Fruit fly (Drosophila melanogaster) whole organism, embryonic: ENCODE data around the gene CG16964.

Experiments used
- CG10147 ChIP-seq: fragments of 200-800 bp; sonication (Bioruptor generic); optimal IDR thresholded peaks from 2 replicates; lab custom pipeline; 2019; ENCODE audit warnings: missing biosample characterization, mild to moderate bottlenecking, missing genetic modification characterization, moderate library complexity
- CG14860 ChIP-seq: fragments of 200-800 bp; sonication (Bioruptor generic); IDR thresholded peaks from 3 replicates; pipeline ENCODE4 v1.3.6; 2022; ENCODE audit warnings: missing biosample characterization, missing genetic modification characterization; ENCODE audit not compliant: partially characterized antibody
- CG4282 ChIP-seq: fragments of 200-800 bp; sonication (Bioruptor generic); optimal IDR thresholded peaks from 2 replicates; lab custom pipeline; 2016; ENCODE audit warnings: missing biosample characterization, missing genetic modification characterization
- Ets97D ChIP-seq: fragments of 200-800 bp; sonication (Bioruptor generic); optimal IDR thresholded peaks from 3 replicates; lab custom pipeline; 2016; ENCODE audit warnings: missing biosample characterization, missing genetic modification characterization
- corto ChIP-seq: fragments of 200-800 bp; sonication (Bioruptor generic); optimal IDR thresholded peaks from 2 replicates; lab custom pipeline; 2016; ENCODE audit warnings: missing biosample characterization, mild to moderate bottlenecking, missing genetic modification characterization, moderate library complexity
- tx ChIP-seq: fragments of 200-800 bp; sonication (Bioruptor generic); optimal IDR thresholded peaks from 2 replicates; lab custom pipeline; 2016; ENCODE audit warnings: missing biosample characterization, missing genetic modification characterization
- zf30C ChIP-seq: fragments of 200-800 bp; sonication (Bioruptor generic); optimal IDR thresholded peaks from 3 replicates; lab custom pipeline; 2018; ENCODE audit warnings: missing biosample characterization, mild to moderate bottlenecking, missing genetic modification characterization

- TF ChIP-seq corto (GFP tag; lab: Kevin White, UChicago): no peak
- no peak for TF ChIP-seq CG10147 (GFP tag; lab: Kevin White, UChicago)
- peak; percentile 22 for TF ChIP-seq Ets97D (GFP tag; lab: Kevin White, UChicago)
- no peak for TF ChIP-seq CG14860 (GFP tag; lab: Robert Waterston, UW)
- TF ChIP-seq CG4282 (GFP tag; lab: Kevin White, UChicago): no peak
- no peak for TF ChIP-seq tx (GFP tag; lab: Kevin White, UChicago)
- TF ChIP-seq zf30C: no peak
Observed at dm6 chr2L:11989729-11990128, 42.0 kb downstream of the CG16964 start, which contains the start of the genes zuc and dgt2.
